Worm (Caenorhabditis elegans) whole organism, L2 larva: ENCODE data around the gene rps-5.

ENCODE experiments used
- alr-1 ChIP-seq: fragments of 150-350 bp; optimal IDR thresholded peaks from 2 replicates; lab custom pipeline; 2014; ENCODE audit warnings: missing biosample characterization, missing genetic modification characterization
- ceh-16 ChIP-seq: fragments of 150-350 bp; optimal IDR thresholded peaks from 2 replicates; lab custom pipeline; 2014; ENCODE audit warnings: missing biosample characterization, missing genetic modification characterization
- lsy-2 ChIP-seq, 2 experiments: fragments of 150-350 bp in 1 of 2; sonication (generic microtip) in 1 of 2; optimal IDR thresholded peaks; 2 replicates each; lab custom pipeline; 2014 to 2017; ENCODE audit warnings: missing biosample characterization in 2 of 2, missing genetic modification characterization in 2 of 2
- mdl-1 ChIP-seq, 2 experiments: fragments of 150-350 bp in 1 of 2; sonication (generic microtip) in 1 of 2; optimal IDR thresholded peaks; 2 replicates each; lab custom pipeline; 2017; ENCODE audit warnings: missing biosample characterization in 2 of 2, missing genetic modification characterization in 2 of 2
- nhr-77 ChIP-seq: fragments of 150-350 bp; optimal IDR thresholded peaks from 2 replicates; lab custom pipeline; 2014; ENCODE audit warnings: missing biosample characterization, missing genetic modification characterization
- snpc-4 ChIP-seq: fragments of 150-350 bp; optimal IDR thresholded peaks from 2 replicates; lab custom pipeline; 2014; ENCODE audit warnings: missing biosample characterization, missing genetic modification characterization
- ztf-1 ChIP-seq: fragments of 200-800 bp; sonication (Bioruptor generic); conservative IDR thresholded peaks from 2 replicates; pipeline ENCODE4 v1.3.6; 2022; ENCODE audit warnings: missing genetic modification characterization, missing compliant biosample characterization

- TF ChIP-seq ztf-1 (no peak), nhr-77 (tag; lab: Kevin White, UChicago) (no peak), ceh-16 (tag; lab: Kevin White, UChicago) (peak; percentile 41), alr-1 (tag; lab: Kevin White, UChicago) (no peak), mdl-1 (tag; optimal IDR thresholded peaks at IDR 0.05; lab: Kevin White, UChicago) (no peak), snpc-4 (tag; lab: Kevin White, UChicago) (no peak), lsy-2 (tag; optimal IDR thresholded peaks at IDR 0.05; lab: Kevin White, UChicago) (no peak)
Observed at ce11 chrIV:11119972-11120562, 9.2 kb upstream of the rps-5 start.
